Worm (Caenorhabditis elegans): ENCODE results near the gene pxn-2.

- TF ChIP-seq daf-16 (GFP tag; optimal IDR thresholded peaks at IDR 0.05) = no peak
- TF ChIP-seq daf-16 (tag; optimal IDR thresholded peaks at IDR 0.05) = no peak
- TF ChIP-seq Y48G9A.11 (GFP tag; IDR thresholded peaks at IDR 0.05) = no peak
- no peak for TF ChIP-seq mep-1 (tag; optimal IDR thresholded peaks at IDR 0.05)
- no peak for TF ChIP-seq mes-2 (tag; optimal IDR thresholded peaks at IDR 0.05; ENCODE audit: poor library complexity, severe bottlenecking)
- TF ChIP-seq nhr-11 (tag; optimal IDR thresholded peaks at IDR 0.05) = no peak
- TF ChIP-seq pqm-1 (tag; optimal IDR thresholded peaks at IDR 0.05) = no peak
- no peak for TF ChIP-seq nhr-42 (GFP tag; IDR thresholded peaks at IDR 0.05)
- no peak for TF ChIP-seq unc-39 (tag; optimal IDR thresholded peaks at IDR 0.05)
- TF ChIP-seq ceh-82 (tag; optimal IDR thresholded peaks at IDR 0.05) = no peak
- no peak for TF ChIP-seq nhr-28 (tag; optimal IDR thresholded peaks at IDR 0.05)
Measured at ce11 chrX:11012337-11012736, 33.3 kb upstream of the pxn-2 start, which contains the start of gene F58A3.3.
